Worm (Caenorhabditis elegans) whole organism, mixed stage, embryonic: ENCODE data around the gene ptl-1.

ENCODE experiments used
- flh-1 ChIP-seq: fragments of 200-800 bp; sonication (Bioruptor generic); optimal IDR thresholded peaks from 2 replicates; lab custom pipeline; 2018; ENCODE audit warnings: mild to moderate bottlenecking, missing genetic modification characterization, moderate library complexity, missing compliant biosample characterization
- mep-1 ChIP-seq: fragments of 150-350 bp; optimal IDR thresholded peaks from 2 replicates; lab custom pipeline; 2017; ENCODE audit warnings: missing biosample characterization, missing genetic modification reagents, missing genetic modification characterization, inconsistent platforms
- nhr-12 ChIP-seq: fragments of 150-350 bp; optimal IDR thresholded peaks from 2 replicates; lab custom pipeline; 2014; ENCODE audit warnings: missing biosample characterization, missing genetic modification characterization
- sem-2 ChIP-seq: fragments of 200-800 bp; sonication (Bioruptor generic); optimal IDR thresholded peaks from 2 replicates; lab custom pipeline; 2018; ENCODE audit warnings: mild to moderate bottlenecking, missing genetic modification characterization, missing compliant biosample characterization
- ztf-11 ChIP-seq: fragments of 150-350 bp; optimal IDR thresholded peaks from 2 replicates; lab custom pipeline; 2014; ENCODE audit warnings: missing biosample characterization, missing genetic modification characterization

- TF ChIP-seq ztf-11 (no peak), sem-2 (GFP tag; lab: Kevin White, UChicago) (no peak), flh-1 (GFP tag; lab: Kevin White, UChicago) (no peak), nhr-12 (no peak), mep-1 (no peak)
These were observed 54.3 kb downstream of the ptl-1 start for ce11 chrIII:819313-819712.
